Fruit fly (Drosophila melanogaster) whole organism, embryonic: Measurements from ENCODE around the gene ohgt.

Experiments used
- B-H2 ChIP-seq: fragments of 200-800 bp; sonication (Bioruptor generic); optimal IDR thresholded peaks from 2 replicates; lab custom pipeline; 2018; ENCODE audit warnings: missing biosample characterization, mild to moderate bottlenecking, missing genetic modification characterization
- CG10209 ChIP-seq: fragments of 200-800 bp; sonication (Bioruptor generic); optimal IDR thresholded peaks from 3 replicates; lab custom pipeline; 2017; ENCODE audit warnings: missing biosample characterization, mild to moderate bottlenecking, missing genetic modification characterization, missing genetic modification reagents
- CG12219 ChIP-seq: fragments of 200-800 bp; sonication (Bioruptor generic); optimal IDR thresholded peaks from 3 replicates; lab custom pipeline; 2018; ENCODE audit warnings: missing biosample characterization, mild to moderate bottlenecking, missing genetic modification characterization
- CG12391 ChIP-seq: fragments of 200-800 bp; sonication (Bioruptor generic); optimal IDR thresholded peaks from 3 replicates; lab custom pipeline; 2018; ENCODE audit warnings: missing biosample characterization, mild to moderate bottlenecking, missing genetic modification characterization, moderate library complexity
- CG12769 ChIP-seq: fragments of 200-800 bp; sonication (Bioruptor generic); optimal IDR thresholded peaks from 2 replicates; lab custom pipeline; 2019; ENCODE audit warnings: missing biosample characterization, mild to moderate bottlenecking, missing genetic modification characterization, moderate library complexity
- CG13424 ChIP-seq: fragments of 200-800 bp; sonication (Bioruptor generic); optimal IDR thresholded peaks from 2 replicates; lab custom pipeline; 2019; ENCODE audit warnings: missing biosample characterization, mild to moderate bottlenecking, missing genetic modification characterization, moderate library complexity
- CG15514 ChIP-seq: fragments of 200-800 bp; sonication (Bioruptor generic); optimal IDR thresholded peaks from 3 replicates; lab custom pipeline; 2017; ENCODE audit warnings: missing biosample characterization, missing genetic modification characterization, mild to moderate bottlenecking, moderate library complexity, missing genetic modification reagents
- CG15696 ChIP-seq: fragments of 200-800 bp; sonication (Bioruptor generic); optimal IDR thresholded peaks from 2 replicates; lab custom pipeline; 2019; ENCODE audit warnings: missing biosample characterization, mild to moderate bottlenecking, missing genetic modification characterization, moderate library complexity
- CG16779 ChIP-seq: fragments of 200-800 bp; sonication (Bioruptor generic); IDR thresholded peaks from 2 replicates; pipeline ENCODE4 v1.3.6; 2022; ENCODE audit warnings: missing biosample characterization, missing genetic modification characterization
- CG18599 ChIP-seq: fragments of 200-800 bp; sonication (Bioruptor generic); optimal IDR thresholded peaks from 3 replicates; lab custom pipeline; 2017; ENCODE audit warnings: missing biosample characterization, missing genetic modification characterization, mild to moderate bottlenecking, moderate library complexity, missing genetic modification reagents
- CG18619 ChIP-seq: fragments of 200-800 bp; sonication (Bioruptor generic); optimal IDR thresholded peaks from 3 replicates; lab custom pipeline; 2017; ENCODE audit warnings: missing biosample characterization, mild to moderate bottlenecking, missing genetic modification characterization
- CG30020 ChIP-seq: fragments of 200-800 bp; optimal IDR thresholded peaks from 2 replicates; lab custom pipeline; 2019; ENCODE audit warnings: missing biosample characterization, mild to moderate bottlenecking, missing genetic modification characterization, moderate library complexity
- CG30403 ChIP-seq: fragments of 200-800 bp; sonication (Bioruptor generic); optimal IDR thresholded peaks from 3 replicates; lab custom pipeline; 2016; ENCODE audit warnings: missing biosample characterization, missing genetic modification characterization
- CG31441 ChIP-seq: fragments of 200-800 bp; sonication (Bioruptor generic); IDR thresholded peaks from 2 replicates; pipeline ENCODE4 v1.3.6; 2022; ENCODE audit warnings: missing biosample characterization, missing genetic modification characterization
- CG5245 ChIP-seq: fragments of 200-800 bp; sonication (Bioruptor generic); optimal IDR thresholded peaks from 3 replicates; lab custom pipeline; 2016; ENCODE audit warnings: missing biosample characterization, missing genetic modification characterization
- CG7556 ChIP-seq: fragments of 200-800 bp; sonication (Bioruptor generic); optimal IDR thresholded peaks from 2 replicates; lab custom pipeline; 2017; ENCODE audit warnings: missing biosample characterization, mild to moderate bottlenecking, missing genetic modification characterization
- CG7839 ChIP-seq: fragments of 200-800 bp; sonication (Bioruptor generic); optimal IDR thresholded peaks from 3 replicates; lab custom pipeline; 2018; ENCODE audit warnings: missing biosample characterization, mild to moderate bottlenecking, missing genetic modification characterization, moderate library complexity
- CG7928 ChIP-seq: fragments of 200-800 bp; sonication (Bioruptor generic); optimal IDR thresholded peaks from 2 replicates; lab custom pipeline; 2017; ENCODE audit warnings: missing biosample characterization, mild to moderate bottlenecking, missing genetic modification characterization
- CG7963 ChIP-seq: fragments of 200-800 bp; sonication (Bioruptor generic); IDR thresholded peaks from 3 replicates; pipeline ENCODE4 v1.3.6; 2022; ENCODE audit warnings: missing biosample characterization, missing genetic modification characterization; ENCODE audit not compliant: partially characterized antibody
- CG9727 ChIP-seq: fragments of 200-800 bp; sonication (Bioruptor generic); optimal IDR thresholded peaks from 3 replicates; lab custom pipeline; 2017; ENCODE audit warnings: missing biosample characterization, mild to moderate bottlenecking, missing genetic modification characterization
- CG9876 ChIP-seq: fragments of 200-800 bp; sonication (Bioruptor generic); optimal IDR thresholded peaks from 2 replicates; lab custom pipeline; 2016; ENCODE audit warnings: missing biosample characterization, missing genetic modification characterization
- CoRest ChIP-seq: fragments of 200-800 bp; sonication (Bioruptor generic); optimal IDR thresholded peaks from 3 replicates; lab custom pipeline; 2018; ENCODE audit warnings: missing biosample characterization, mild to moderate bottlenecking, missing genetic modification characterization, moderate library complexity
- Hey ChIP-seq: fragments of 200-800 bp; sonication (Bioruptor generic); optimal IDR thresholded peaks from 3 replicates; lab custom pipeline; 2018; ENCODE audit warnings: missing biosample characterization, mild to moderate bottlenecking, missing genetic modification characterization
- HmgZ ChIP-seq: fragments of 200-800 bp; sonication (Bioruptor generic); optimal IDR thresholded peaks from 2 replicates; lab custom pipeline; 2018; ENCODE audit warnings: missing biosample characterization, mild to moderate bottlenecking, missing genetic modification characterization
- Hmr ChIP-seq: fragments of 200-800 bp; sonication (Bioruptor generic); optimal IDR thresholded peaks from 3 replicates; lab custom pipeline; 2017; ENCODE audit warnings: mild to moderate bottlenecking, missing biosample characterization, missing genetic modification reagents, missing genetic modification characterization
- Hr39 ChIP-seq: fragments of >200 bp; optimal IDR thresholded peaks from 2 replicates; lab custom pipeline; 2017
- Hr51 ChIP-seq, 2 experiments: fragments of 200-800 bp; sonication (Bioruptor generic); optimal IDR thresholded peaks; 2 replicates in 1 of 2; 3 replicates in 1 of 2; lab custom pipeline; 2016 to 2018; ENCODE audit warnings: missing biosample characterization in 2 of 2, missing genetic modification characterization in 2 of 2, mild to moderate bottlenecking in 1 of 2, moderate library complexity in 1 of 2
- Hr78 ChIP-seq, 2 experiments: fragments of 200-800 bp in 1 of 2; fragments of >200 bp in 1 of 2; sonication (Bioruptor generic) in 1 of 2; optimal IDR thresholded peaks; 2 replicates each; lab custom pipeline; 2017 to 2019; ENCODE audit warnings: missing biosample characterization in 2 of 2, missing genetic modification characterization in 2 of 2, mild to moderate bottlenecking in 1 of 2, moderate library complexity in 1 of 2
- NC2α ChIP-seq: fragments of 200-800 bp; sonication (Bioruptor generic); optimal IDR thresholded peaks from 2 replicates; lab custom pipeline; 2016; ENCODE audit warnings: missing biosample characterization, missing genetic modification characterization
- Sox100B ChIP-seq: fragments of 200-800 bp; sonication (Bioruptor generic); optimal IDR thresholded peaks from 3 replicates; lab custom pipeline; 2018; ENCODE audit warnings: missing biosample characterization, mild to moderate bottlenecking, missing genetic modification characterization
- Xbp1 ChIP-seq: fragments of 200-800 bp; sonication (Bioruptor generic); optimal IDR thresholded peaks from 3 replicates; lab custom pipeline; 2016; ENCODE audit warnings: missing biosample characterization, mild to moderate bottlenecking, missing genetic modification characterization
- corto ChIP-seq: fragments of 200-800 bp; sonication (Bioruptor generic); optimal IDR thresholded peaks from 2 replicates; lab custom pipeline; 2016; ENCODE audit warnings: missing biosample characterization, mild to moderate bottlenecking, missing genetic modification characterization, moderate library complexity
- crp ChIP-seq, 2 experiments: fragments of 200-800 bp; sonication (Bioruptor generic); optimal IDR thresholded peaks; 2 replicates in 1 of 2; 3 replicates in 1 of 2; lab custom pipeline; 2017; ENCODE audit warnings: missing biosample characterization in 2 of 2, missing genetic modification characterization in 2 of 2, mild to moderate bottlenecking in 1 of 2, moderate library complexity in 1 of 2
- dati ChIP-seq: fragments of 200-800 bp; sonication (Bioruptor generic); IDR thresholded peaks from 2 replicates; pipeline ENCODE4 v1.3.6; 2022; ENCODE audit warnings: missing biosample characterization, missing genetic modification characterization
- ewg ChIP-seq: fragments of 200-800 bp; sonication (Bioruptor generic); optimal IDR thresholded peaks from 3 replicates; lab custom pipeline; 2017; ENCODE audit warnings: mild to moderate bottlenecking, missing biosample characterization, missing genetic modification reagents, missing genetic modification characterization
- gro ChIP-seq: fragments of 200-800 bp; sonication (Bioruptor generic); optimal IDR thresholded peaks from 2 replicates; lab custom pipeline; 2016; ENCODE audit warnings: missing biosample characterization, missing genetic modification characterization
- jumu ChIP-seq: fragments of 200-800 bp; sonication (Bioruptor generic); optimal IDR thresholded peaks from 3 replicates; lab custom pipeline; 2016; ENCODE audit warnings: missing biosample characterization, missing genetic modification characterization
- lbe ChIP-seq: fragments of 200-800 bp; sonication (Bioruptor generic); optimal IDR thresholded peaks from 2 replicates; lab custom pipeline; 2016; ENCODE audit warnings: missing biosample characterization, mild to moderate bottlenecking, missing genetic modification characterization
- mirr ChIP-seq: fragments of 200-800 bp; sonication (Bioruptor generic); optimal IDR thresholded peaks from 3 replicates; lab custom pipeline; 2018; ENCODE audit warnings: missing biosample characterization, mild to moderate bottlenecking, missing genetic modification characterization
- pfk ChIP-seq: fragments of 200-800 bp; sonication (Bioruptor generic); optimal IDR thresholded peaks from 2 replicates; lab custom pipeline; 2018; ENCODE audit warnings: missing biosample characterization, mild to moderate bottlenecking, missing genetic modification characterization, moderate library complexity
- ro ChIP-seq: fragments of 200-800 bp; sonication (Bioruptor generic); IDR thresholded peaks from 2 replicates; pipeline ENCODE4 v1.3.6; 2022; ENCODE audit warnings: missing biosample characterization, missing genetic modification characterization
- row ChIP-seq: fragments of 200-800 bp; sonication (Bioruptor generic); IDR thresholded peaks from 3 replicates; pipeline ENCODE4 v1.3.6; 2022; ENCODE audit warnings: missing biosample characterization, missing genetic modification characterization
- schlank ChIP-seq: fragments of 200-800 bp; sonication (Bioruptor generic); optimal IDR thresholded peaks from 2 replicates; lab custom pipeline; 2018; ENCODE audit warnings: missing biosample characterization, mild to moderate bottlenecking, missing genetic modification characterization
- sd ChIP-seq: fragments of 200-800 bp; sonication (Bioruptor generic); optimal IDR thresholded peaks from 3 replicates; lab custom pipeline; 2018; ENCODE audit warnings: missing biosample characterization, mild to moderate bottlenecking, missing genetic modification characterization, moderate library complexity
- sens ChIP-seq: fragments of 200-800 bp; sonication (Bioruptor generic); peaks from one replicate; lab custom pipeline; 2016; ENCODE audit warnings: missing biosample characterization, missing genetic modification characterization
- sug ChIP-seq: fragments of 200-800 bp; optimal IDR thresholded peaks from 2 replicates; lab custom pipeline; 2019; ENCODE audit warnings: missing biosample characterization, mild to moderate bottlenecking, missing genetic modification characterization, moderate library complexity
- zf30C ChIP-seq: fragments of 200-800 bp; sonication (Bioruptor generic); optimal IDR thresholded peaks from 3 replicates; lab custom pipeline; 2018; ENCODE audit warnings: missing biosample characterization, mild to moderate bottlenecking, missing genetic modification characterization

The ohgt gene

dm6 chr3R:10053559-10053958, 4.6 kb downstream of the ohgt start (continued):
- TF ChIP-seq CG7928 (GFP tag; lab: Kevin White, UChicago) = no peak
- TF ChIP-seq Hmr (GFP tag; lab: Kevin White, UChicago) = peak; percentile 7
- no peak for TF ChIP-seq CG7963
- no peak for TF ChIP-seq Hr78 (GFP tag; optimal IDR thresholded peaks at IDR 0.05; lab: Kevin White, UChicago)
- no peak for TF ChIP-seq crp (GFP tag; optimal IDR thresholded peaks at IDR 0.05; lab: Kevin White, UChicago)
- TF ChIP-seq CG9876 (GFP tag; lab: Kevin White, UChicago) = no peak
- TF ChIP-seq, all 482 proteins: peak for 38

- TF ChIP-seq ro (no peak), mirr (GFP tag; lab: Kevin White, UChicago) (peak; percentile 95), row (GFP tag; lab: Robert Waterston, UW) (peak; percentile 45; the same call in 2 of the 3 replicates), zf30C (GFP tag; lab: Kevin White, UChicago) (peak; percentile 26), Xbp1 (GFP tag; lab: Kevin White, UChicago) (peak; percentile 11), CG16779 (GFP tag; lab: Robert Waterston, UW) (no peak), gro (peak; percentile 8), CG12219 (peak; percentile 9), CoRest (tag; lab: Kevin White, UChicago) (peak; percentile 54), CG15514 (peak; percentile 22), CG30020 (tag; lab: Kevin White, UChicago) (no peak), corto (GFP tag; lab: Kevin White, UChicago) (peak; percentile 66), CG15696 (no peak), dati (GFP tag; lab: Robert Waterston, UW) (no peak), Hr51 (GFP tag; optimal IDR thresholded peaks at IDR 0.05; lab: Kevin White, UChicago) (peak in 1 of 2 experiments; percentile 7), CG5245 (GFP tag; lab: Kevin White, UChicago) (no peak), NC2α (GFP tag; lab: Kevin White, UChicago) (no peak), CG18619 (GFP tag; lab: Kevin White, UChicago) (peak; percentile 2), sens (peak; percentile 41), schlank (tag; lab: Kevin White, UChicago) (peak; percentile 8), CG30403 (peak; percentile 25), jumu (GFP tag; lab: Kevin White, UChicago) (no peak), Hey (tag; lab: Kevin White, UChicago) (peak; percentile 62), CG12391 (peak; percentile 23), Sox100B (GFP tag; lab: Kevin White, UChicago) (peak; percentile 5), CG31441 (GFP tag; lab: Robert Waterston, UW) (0 out of 2 replicates have a peak, but pooled peaks have one; percentile 8), Hr39 (lab: Kevin White, UChicago) (no peak), sd (peak; percentile 97), B-H2 (GFP tag; lab: Kevin White, UChicago) (peak; percentile 59), HmgZ (tag; lab: Kevin White, UChicago) (peak; percentile 39), CG7839 (tag; lab: Kevin White, UChicago) (peak; percentile 38), CG7556 (GFP tag; lab: Kevin White, UChicago) (peak; percentile 48), pfk (peak; percentile 22), lbe (GFP tag; lab: Kevin White, UChicago) (peak; percentile 39), CG18599 (peak; percentile 41), sug (tag; lab: Kevin White, UChicago) (peak; percentile 80), CG10209 (GFP tag; lab: Kevin White, UChicago) (peak; percentile 14), CG12769 (tag; lab: Kevin White, UChicago) (peak; percentile 48), CG9727 (peak; percentile 19), CG13424 (tag; lab: Kevin White, UChicago) (peak; percentile 27), ewg (GFP tag; lab: Kevin White, UChicago) (no peak)
Measured at dm6 chr3R:10054278-10054975, 5.4 kb downstream of the ohgt start.
